Fruit fly (Drosophila melanogaster): ENCODE results near the gene CG12817.

dm6 chr3R:10268101-10268864 is 43.8 kb upstream of the CG12817 start:
- TF ChIP-seq Met (GFP tag; optimal IDR thresholded peaks at IDR 0.05), result peak; percentile 93
- peak; percentile 86 for TF ChIP-seq eg (GFP tag; IDR thresholded peaks at IDR 0.05)
- peak; percentile 83 for TF ChIP-seq CG11902 (GFP tag; optimal IDR thresholded peaks at IDR 0.05)
- peak; percentile 26 for TF ChIP-seq dsx (GFP tag; optimal IDR thresholded peaks at IDR 0.05; ENCODE audit: poor library complexity, severe bottlenecking)
- peak; percentile 78 for TF ChIP-seq achi (GFP tag; optimal IDR thresholded peaks at IDR 0.05)
